Fruit fly (Drosophila melanogaster) whole organism, embryonic: ENCODE results near the gene Mlc-c.

ENCODE experiments used
- ATbp ChIP-seq: fragments of 200-800 bp; sonication (Bioruptor generic); optimal IDR thresholded peaks from 2 replicates; lab custom pipeline; 2017; ENCODE audit warnings: missing biosample characterization, mild to moderate bottlenecking, missing genetic modification characterization, missing genetic modification reagents
- Bteb2 ChIP-seq: fragments of 200-800 bp; sonication (Bioruptor generic); optimal IDR thresholded peaks from 2 replicates; lab custom pipeline; 2016; ENCODE audit warnings: missing biosample characterization, missing genetic modification characterization
- C15 ChIP-seq: fragments of 200-800 bp; sonication (Bioruptor generic); IDR thresholded peaks from 3 replicates; pipeline ENCODE4 v1.3.6; 2022; ENCODE audit warnings: missing biosample characterization, missing genetic modification characterization
- CG10366 ChIP-seq: fragments of 200-800 bp; sonication (Bioruptor generic); IDR thresholded peaks from 2 replicates; pipeline ENCODE4 v1.3.6; 2022; ENCODE audit warnings: missing biosample characterization, missing genetic modification characterization
- CG11398 ChIP-seq: fragments of 200-800 bp; sonication (Bioruptor generic); optimal IDR thresholded peaks from 2 replicates; lab custom pipeline; 2016; ENCODE audit warnings: missing biosample characterization, missing genetic modification characterization
- CG14441 ChIP-seq: fragments of 200-800 bp; sonication (Bioruptor generic); IDR thresholded peaks from 2 replicates; pipeline ENCODE4 v1.3.6; 2022; ENCODE audit warnings: missing biosample characterization, missing genetic modification characterization
- CG15479 ChIP-seq: fragments of 200-800 bp; sonication (Bioruptor generic); optimal IDR thresholded peaks from 3 replicates; lab custom pipeline; 2019; ENCODE audit warnings: missing biosample characterization, mild to moderate bottlenecking, missing genetic modification characterization, moderate library complexity
- CG1602 ChIP-seq: fragments of 200-800 bp; sonication (Bioruptor generic); optimal IDR thresholded peaks from 3 replicates; lab custom pipeline; 2016; ENCODE audit warnings: missing biosample characterization, missing genetic modification characterization
- CG1603 ChIP-seq: fragments of 200-800 bp; sonication (Bioruptor generic); optimal IDR thresholded peaks from 2 replicates; lab custom pipeline; 2019; ENCODE audit warnings: missing biosample characterization, mild to moderate bottlenecking, missing genetic modification characterization, moderate library complexity
- CG16863 ChIP-seq: fragments of 200-800 bp; sonication (Bioruptor generic); optimal IDR thresholded peaks from 3 replicates; lab custom pipeline; 2016; ENCODE audit warnings: missing biosample characterization, missing genetic modification characterization
- CG17186 ChIP-seq: fragments of 200-800 bp; sonication (Bioruptor generic); optimal IDR thresholded peaks from 3 replicates; lab custom pipeline; 2017; ENCODE audit warnings: missing biosample characterization, missing genetic modification reagents, missing genetic modification characterization
- CG17912 ChIP-seq: fragments of 200-800 bp; sonication (Bioruptor generic); optimal IDR thresholded peaks from 2 replicates; lab custom pipeline; 2018; ENCODE audit warnings: missing biosample characterization, mild to moderate bottlenecking, missing genetic modification characterization
- CG2712 ChIP-seq: fragments of 200-800 bp; optimal IDR thresholded peaks from 3 replicates; lab custom pipeline; 2019; ENCODE audit warnings: missing biosample characterization, mild to moderate bottlenecking, missing genetic modification characterization, moderate library complexity
- CG31224 ChIP-seq: fragments of 200-800 bp; sonication (Bioruptor generic); IDR thresholded peaks from 2 replicates; pipeline ENCODE4 v1.3.6; 2022; ENCODE audit warnings: missing biosample characterization, missing genetic modification characterization
- CG34376 ChIP-seq: fragments of 200-800 bp; sonication (Bioruptor generic); optimal IDR thresholded peaks from 2 replicates; lab custom pipeline; 2018; ENCODE audit warnings: missing biosample characterization, mild to moderate bottlenecking, missing genetic modification characterization
- CG34422 ChIP-seq: fragments of 200-800 bp; sonication (Bioruptor generic); IDR thresholded peaks from 3 replicates; pipeline ENCODE4 v1.3.6; 2022; ENCODE audit warnings: missing biosample characterization, missing genetic modification characterization
- CG3838 ChIP-seq: fragments of 200-800 bp; sonication (Bioruptor generic); optimal IDR thresholded peaks from 3 replicates; lab custom pipeline; 2016; ENCODE audit warnings: missing biosample characterization, missing genetic modification characterization
- CG6272 ChIP-seq: fragments of 200-800 bp; sonication (Bioruptor generic); IDR thresholded peaks from 2 replicates; pipeline ENCODE4 v1.3.6; 2022; ENCODE audit warnings: missing biosample characterization, missing genetic modification characterization
- CG6765 ChIP-seq: fragments of 200-800 bp; sonication (Bioruptor generic); optimal IDR thresholded peaks from 3 replicates; lab custom pipeline; 2017; ENCODE audit warnings: missing biosample characterization, mild to moderate bottlenecking, missing genetic modification characterization
- CG7271 ChIP-seq: fragments of 200-800 bp; sonication (Bioruptor generic); optimal IDR thresholded peaks from 2 replicates; lab custom pipeline; 2018; ENCODE audit warnings: missing biosample characterization, mild to moderate bottlenecking, missing genetic modification characterization, moderate library complexity
- CG8290 ChIP-seq, 3 experiments: fragments of 200-800 bp; sonication (Bioruptor generic); optimal IDR thresholded peaks; 2 replicates each; lab custom pipeline; 2016 to 2019; ENCODE audit warnings: missing biosample characterization in 3 of 3, missing genetic modification characterization in 3 of 3, mild to moderate bottlenecking in 2 of 3, moderate library complexity in 1 of 3
- CG8359 ChIP-seq: fragments of 200-800 bp; sonication (Bioruptor generic); optimal IDR thresholded peaks from 2 replicates; lab custom pipeline; 2017; ENCODE audit warnings: missing biosample characterization, mild to moderate bottlenecking, missing genetic modification characterization, borderline replicate concordance
- Camta ChIP-seq: fragments of 200-800 bp; sonication (Bioruptor generic); optimal IDR thresholded peaks from 2 replicates; lab custom pipeline; 2016; ENCODE audit warnings: missing biosample characterization, missing genetic modification characterization
- Doc2 ChIP-seq: fragments of 200-800 bp; sonication (Bioruptor generic); IDR thresholded peaks from 2 replicates; pipeline ENCODE4 v1.3.6; 2022; ENCODE audit warnings: missing biosample characterization, missing genetic modification characterization
- Elba2 ChIP-seq: fragments of 200-800 bp; sonication (Bioruptor generic); optimal IDR thresholded peaks from 3 replicates; lab custom pipeline; 2016; ENCODE audit warnings: missing biosample characterization, missing genetic modification characterization
- Fer1 ChIP-seq: fragments of 200-800 bp; sonication (Bioruptor generic); optimal IDR thresholded peaks from 2 replicates; lab custom pipeline; 2017; ENCODE audit warnings: missing biosample characterization, mild to moderate bottlenecking, missing genetic modification characterization
- H15 ChIP-seq: fragments of 200-800 bp; sonication (Bioruptor generic); IDR thresholded peaks from 3 replicates; pipeline ENCODE4 v1.3.6; 2022; ENCODE audit warnings: missing biosample characterization, missing genetic modification characterization
- Hr3 ChIP-seq: fragments of 200-800 bp; sonication (Bioruptor generic); optimal IDR thresholded peaks from 3 replicates; lab custom pipeline; 2016; ENCODE audit warnings: missing biosample characterization, missing genetic modification characterization
- Hr39 ChIP-seq: fragments of >200 bp; optimal IDR thresholded peaks from 2 replicates; lab custom pipeline; 2017
- Jarid2 ChIP-seq: fragments of 200-800 bp; sonication (Bioruptor generic); optimal IDR thresholded peaks from 3 replicates; lab custom pipeline; 2017; ENCODE audit warnings: mild to moderate bottlenecking, missing biosample characterization, missing genetic modification reagents, missing genetic modification characterization
- Lim3 ChIP-seq: fragments of 200-800 bp; sonication (Bioruptor generic); IDR thresholded peaks from 2 replicates; pipeline ENCODE4 v1.3.6; 2022; ENCODE audit warnings: missing biosample characterization, missing genetic modification characterization
- MESR4 ChIP-seq: fragments of 200-800 bp; sonication (Bioruptor generic); optimal IDR thresholded peaks from 2 replicates; lab custom pipeline; 2018; ENCODE audit warnings: missing biosample characterization, mild to moderate bottlenecking, missing genetic modification characterization, moderate library complexity
- MTF-1 ChIP-seq: fragments of 200-800 bp; sonication (Bioruptor generic); optimal IDR thresholded peaks from 2 replicates; lab custom pipeline; 2018; ENCODE audit warnings: missing biosample characterization, mild to moderate bottlenecking, missing genetic modification characterization, borderline replicate concordance
- Max ChIP-seq: fragments of 200-800 bp; sonication (Bioruptor generic); optimal IDR thresholded peaks from 2 replicates; lab custom pipeline; 2016; ENCODE audit warnings: missing biosample characterization, mild to moderate bottlenecking, missing genetic modification characterization
- Neu2 ChIP-seq: fragments of 200-800 bp; sonication (Bioruptor generic); optimal IDR thresholded peaks from 3 replicates; lab custom pipeline; 2016; ENCODE audit warnings: missing biosample characterization, missing genetic modification characterization, borderline replicate concordance
- Sin3A ChIP-seq: fragments of >200 bp; optimal IDR thresholded peaks from 2 replicates; lab custom pipeline; 2018
- Sox102F ChIP-seq: fragments of 200-800 bp; sonication (Bioruptor generic); optimal IDR thresholded peaks from 2 replicates; lab custom pipeline; 2018; ENCODE audit warnings: missing biosample characterization, mild to moderate bottlenecking, missing genetic modification characterization, moderate library complexity
- Spps ChIP-seq: fragments of 200-800 bp; sonication (Bioruptor generic); optimal IDR thresholded peaks from 2 replicates; lab custom pipeline; 2018; ENCODE audit warnings: missing biosample characterization, mild to moderate bottlenecking, missing genetic modification characterization
- TFAM ChIP-seq: fragments of 200-800 bp; sonication (Bioruptor generic); optimal IDR thresholded peaks from 2 replicates; lab custom pipeline; 2017; ENCODE audit warnings: missing biosample characterization, missing genetic modification characterization, inconsistent platforms
- crp ChIP-seq, 2 experiments: fragments of 200-800 bp; sonication (Bioruptor generic); optimal IDR thresholded peaks; 2 replicates in 1 of 2; 3 replicates in 1 of 2; lab custom pipeline; 2017; ENCODE audit warnings: missing biosample characterization in 2 of 2, missing genetic modification characterization in 2 of 2, mild to moderate bottlenecking in 1 of 2, moderate library complexity in 1 of 2
- da ChIP-seq: fragments of 200-800 bp; sonication (Bioruptor generic); optimal IDR thresholded peaks from 2 replicates; lab custom pipeline; 2016; ENCODE audit warnings: missing biosample characterization, missing genetic modification characterization
- dmrt99B ChIP-seq: fragments of 200-800 bp; sonication (Bioruptor generic); optimal IDR thresholded peaks from 2 replicates; lab custom pipeline; 2018; ENCODE audit warnings: missing biosample characterization, mild to moderate bottlenecking, missing genetic modification characterization, moderate library complexity
- emc ChIP-seq: fragments of 200-800 bp; sonication (Bioruptor generic); optimal IDR thresholded peaks from 2 replicates; lab custom pipeline; 2016; ENCODE audit warnings: missing biosample characterization, missing genetic modification characterization
- grau ChIP-seq: fragments of 200-800 bp; optimal IDR thresholded peaks from 3 replicates; lab custom pipeline; 2019; ENCODE audit warnings: missing biosample characterization, mild to moderate bottlenecking, missing genetic modification characterization, moderate library complexity
- kay ChIP-seq: fragments of 200-800 bp; sonication (Bioruptor generic); optimal IDR thresholded peaks from 2 replicates; lab custom pipeline; 2016; ENCODE audit warnings: missing biosample characterization, missing genetic modification characterization
- ken ChIP-seq: fragments of 200-800 bp; sonication (Bioruptor generic); IDR thresholded peaks from 3 replicates; pipeline ENCODE4 v1.3.6; 2022; ENCODE audit warnings: missing biosample characterization, missing genetic modification characterization
- lbe ChIP-seq: fragments of 200-800 bp; sonication (Bioruptor generic); optimal IDR thresholded peaks from 2 replicates; lab custom pipeline; 2016; ENCODE audit warnings: missing biosample characterization, mild to moderate bottlenecking, missing genetic modification characterization
- run ChIP-seq: fragments of 200-800 bp; sonication (Bioruptor generic); optimal IDR thresholded peaks from 3 replicates; lab custom pipeline; 2018; ENCODE audit warnings: missing biosample characterization, mild to moderate bottlenecking, missing genetic modification characterization
- sim ChIP-seq: fragments of 200-800 bp; sonication (Bioruptor generic); IDR thresholded peaks from 2 replicates; pipeline ENCODE4 v1.3.6; 2022; ENCODE audit warnings: missing biosample characterization, missing genetic modification characterization
- sima ChIP-seq: fragments of 200-800 bp; sonication (Bioruptor generic); optimal IDR thresholded peaks from 2 replicates; lab custom pipeline; 2016; ENCODE audit warnings: missing biosample characterization, missing genetic modification characterization
- trh ChIP-seq: fragments of 200-800 bp; sonication (Bioruptor generic); optimal IDR thresholded peaks from 2 replicates; lab custom pipeline; 2016; ENCODE audit warnings: missing biosample characterization, missing genetic modification characterization
- tup ChIP-seq: fragments of 200-800 bp; sonication (Bioruptor generic); optimal IDR thresholded peaks from 2 replicates; lab custom pipeline; 2016; ENCODE audit warnings: missing biosample characterization, mild to moderate bottlenecking, missing genetic modification characterization, moderate library complexity

Mlc-c gene

dm6 chrX:5639083-5639482 is 16.7 kb upstream of the Mlc-c start (continued):
- TF ChIP-seq CG17186 (no peak), CG34422 (GFP tag; lab: Robert Waterston, UW) (0 out of 3 replicates have a peak, but pooled peaks have one; percentile 27), CG16863 (GFP tag; lab: Kevin White, UChicago) (no peak), Fer1 (GFP tag; lab: Kevin White, UChicago) (peak; percentile 24), tup (no peak), C15 (no peak), CG31224 (no peak), CG6765 (no peak), ken (peak; percentile 60; the same call in 2 of the 3 replicates), CG3838 (GFP tag; lab: Kevin White, UChicago) (no peak), Max (no peak), ATbp (GFP tag; lab: Kevin White, UChicago) (peak; percentile 57), CG17912 (GFP tag; lab: Kevin White, UChicago) (no peak), Elba2 (GFP tag; lab: Kevin White, UChicago) (no peak), H15 (GFP tag; lab: Robert Waterston, UW) (no peak; the same call in 2 of the 3 replicates), CG1603 (tag; lab: Kevin White, UChicago) (peak; percentile 58), MESR4 (GFP tag; lab: Kevin White, UChicago) (no peak), CG8359 (GFP tag; lab: Kevin White, UChicago) (peak; percentile 10), Spps (tag; lab: Kevin White, UChicago) (no peak), Sin3A (no peak), Hr3 (no peak), TFAM (GFP tag; lab: Kevin White, UChicago) (no peak), run (no peak), sima (GFP tag; lab: Kevin White, UChicago) (no peak), da (no peak), Hr39 (no peak), CG8290 (GFP tag; optimal IDR thresholded peaks at IDR 0.05; lab: Kevin White, UChicago) (no peak), CG8290 (tag; optimal IDR thresholded peaks at IDR 0.05; lab: Kevin White, UChicago) (no peak), CG6272 (GFP tag; lab: Robert Waterston, UW) (peak; percentile 34; the same call in 1 of the 2 replicates), Bteb2 (no peak), Doc2 (no peak), crp (GFP tag; optimal IDR thresholded peaks at IDR 0.05; lab: Kevin White, UChicago) (no peak), lbe (GFP tag; lab: Kevin White, UChicago) (no peak), Lim3 (GFP tag; lab: Robert Waterston, UW) (no peak), emc (GFP tag; lab: Kevin White, UChicago) (no peak), trh (GFP tag; lab: Kevin White, UChicago) (no peak), Camta (peak; percentile 46), MTF-1 (GFP tag; lab: Kevin White, UChicago) (no peak), Sox102F (peak; percentile 53), CG15479 (GFP tag; lab: Kevin White, UChicago) (no peak), CG34376 (GFP tag; lab: Kevin White, UChicago) (no peak), sim (GFP tag; lab: Robert Waterston, UW) (0 out of 2 replicates have a peak, but pooled peaks have one; percentile 38), CG11398 (peak; percentile 12), dmrt99B (peak; percentile 63), kay (no peak), CG1602 (GFP tag; lab: Kevin White, UChicago) (no peak), CG10366 (peak; percentile 52), grau (tag; lab: Kevin White, UChicago) (peak; percentile 40), CG14441 (GFP tag; lab: Robert Waterston, UW) (no peak), CG7271 (no peak), Neu2 (GFP tag; lab: Kevin White, UChicago) (no peak), CG2712 (tag; lab: Kevin White, UChicago) (peak; percentile 66), Jarid2 (GFP tag; lab: Kevin White, UChicago) (no peak)
